Worm (Caenorhabditis elegans): ENCODE results near the gene F44F4.3.

Gene F44F4.3

DNA sequence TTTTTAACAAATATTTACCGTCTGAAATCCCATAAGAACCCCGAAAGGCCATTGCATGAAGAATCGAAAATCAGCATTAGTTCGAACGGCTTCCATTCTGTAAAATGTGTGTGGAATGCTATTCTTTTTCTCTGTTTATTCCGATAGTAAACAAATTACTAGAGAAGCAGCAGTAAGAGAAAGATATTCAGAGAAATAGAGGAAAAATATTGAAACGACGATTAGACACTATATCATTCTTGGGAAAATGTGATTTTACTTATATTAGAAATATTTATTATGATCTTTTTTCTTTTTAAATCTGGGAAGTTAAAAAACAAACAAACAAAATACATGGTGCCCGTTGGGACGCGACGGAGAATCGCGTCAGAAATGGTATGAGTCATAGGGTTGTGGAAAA is 42.2 kb downstream of the F44F4.3 start, which contains the start of gene M106.8:
Gene M106.8 (minus strand): TSS at position 101 of the 400 bp plus-strand sequence.
- TF ChIP-seq R02D3.7 (tag; optimal IDR thresholded peaks at IDR 0.05) (no peak), nhr-48 (tag; optimal IDR thresholded peaks at IDR 0.05) (no peak), lin-1 (GFP tag; IDR thresholded peaks at IDR 0.05) (no peak), ZK546.5 (tag; optimal IDR thresholded peaks at IDR 0.05) (no peak), F44E2.7 (GFP tag; IDR thresholded peaks at IDR 0.05) (no peak), aha-1 (tag) (peak; percentile 67)

- TF ChIP-seq ceh-32 (tag; optimal IDR thresholded peaks at IDR 0.05; ENCODE audit: poor library complexity) (peak; percentile 57), nhr-28 (tag; optimal IDR thresholded peaks at IDR 0.05) (peak; percentile 59), nhr-11 (tag; optimal IDR thresholded peaks at IDR 0.05) (peak; percentile 59), sdz-12 (GFP tag; optimal IDR thresholded peaks at IDR 0.05) (peak; percentile 75), mdl-1 (tag; optimal IDR thresholded peaks at IDR 0.05) (peak; percentile 30 to 71), F44E2.7 (GFP tag; IDR thresholded peaks at IDR 0.05) (peak; percentile 79; the same call in 1 of the 2 replicates), unc-130 (GFP tag; optimal IDR thresholded peaks at IDR 0.05) (peak; percentile 64), lin-39 (tag; optimal IDR thresholded peaks at IDR 0.05) (no peak), tag-97 (GFP tag; IDR thresholded peaks at IDR 0.05) (no peak), madf-5 (GFP tag; IDR thresholded peaks at IDR 0.05) (peak; percentile 79 to 83; a peak in 3 of 4 replicates), nhr-77 (tag; optimal IDR thresholded peaks at IDR 0.05) (peak; percentile 34), ces-1 (GFP tag; optimal IDR thresholded peaks at IDR 0.05) (peak; percentile 43), nhr-10 (tag; optimal IDR thresholded peaks at IDR 0.05) (peak; percentile 16), lin-1 (GFP tag; IDR thresholded peaks at IDR 0.05) (peak; percentile 91), egl-43 (GFP tag; IDR thresholded peaks at IDR 0.05) (peak; percentile 94), nhr-237 (tag; optimal IDR thresholded peaks at IDR 0.05) (no peak), nhr-6 (tag; optimal IDR thresholded peaks at IDR 0.05) (peak; percentile 69), hlh-30 (tag; optimal IDR thresholded peaks at IDR 0.05; ENCODE audit: insufficient read depth) (peak; percentile 86), php-3 (GFP tag; IDR thresholded peaks at IDR 0.05) (peak; percentile 78), madf-9 (GFP tag; conservative IDR thresholded peaks at IDR 0.05) (peak; percentile 83), saeg-2 (GFP tag; IDR thresholded peaks at IDR 0.05) (peak; percentile 30; the same call in 1 of the 2 replicates), set-16 (GFP tag; IDR thresholded peaks at IDR 0.05) (peak; percentile 45; the same call in 1 of the 2 replicates), unc-62 (GFP tag; optimal IDR thresholded peaks at IDR 0.05 in 1 of 2) (peak in 1 of 2 experiments; percentile 97), unc-62 (tag; optimal IDR thresholded peaks at IDR 0.05) (no peak), pha-4 (GFP tag; IDR thresholded peaks at IDR 0.05) (peak; percentile 95), pha-4 (tag; optimal IDR thresholded peaks at IDR 0.05) (no peak), R02D3.7 (tag; optimal IDR thresholded peaks at IDR 0.05) (peak; percentile 18), skn-1 (tag; optimal IDR thresholded peaks at IDR 0.05) (no peak), ama-1 (optimal IDR thresholded peaks at IDR 0.05) (peak; percentile 22), Y5F2A.4 (GFP tag; optimal IDR thresholded peaks at IDR 0.05) (peak; percentile 57), ceh-44 (GFP tag; IDR thresholded peaks at IDR 0.05) (peak; percentile 67; the same call in 1 of the 2 replicates), tra-1 (GFP tag; IDR thresholded peaks at IDR 0.05) (peak; percentile 79), nhr-48 (tag; optimal IDR thresholded peaks at IDR 0.05) (peak; percentile 55), nhr-41 (GFP tag; IDR thresholded peaks at IDR 0.05) (peak; percentile 37; the same call in 1 of the 2 replicates), duxl-1 (tag; optimal IDR thresholded peaks at IDR 0.05; ENCODE audit: poor library complexity) (peak; percentile 91), mdt-29 (GFP tag; IDR thresholded peaks at IDR 0.05) (peak; percentile 65), aly-2 (tag; optimal IDR thresholded peaks at IDR 0.05) (peak; percentile 23), ceh-28 (tag; optimal IDR thresholded peaks at IDR 0.05) (no peak), Y48G9A.11 (GFP tag; IDR thresholded peaks at IDR 0.05) (peak; percentile 87), cey-2 (tag; optimal IDR thresholded peaks at IDR 0.05; ENCODE audit: borderline replicate concordance, insufficient read depth) (no peak), T26A8.4 (GFP tag; IDR thresholded peaks at IDR 0.05) (peak; percentile 86), daf-8 (GFP tag; IDR thresholded peaks at IDR 0.05) (no peak), spr-3 (GFP tag; optimal IDR thresholded peaks at IDR 0.05) (peak; percentile 77), ZK546.5 (tag; optimal IDR thresholded peaks at IDR 0.05) (no peak), nhr-76 (tag; optimal IDR thresholded peaks at IDR 0.05) (no peak), rbr-2 (tag; optimal IDR thresholded peaks at IDR 0.05) (peak; percentile 85), Y105C5A.15 (GFP tag; IDR thresholded peaks at IDR 0.05) (peak; percentile 93; the same call in 1 of the 2 replicates), Y75B8A.6 (GFP tag; IDR thresholded peaks at IDR 0.05) (0 out of 2 replicates have a peak, but pooled peaks have one; percentile 60)
Observed at ce11 chrII:10840067-10840466, 45.7 kb downstream of the F44F4.3 start.
